Worm (Caenorhabditis elegans): ENCODE results near the gene ndub-3.

Gene ndub-3

DNA sequence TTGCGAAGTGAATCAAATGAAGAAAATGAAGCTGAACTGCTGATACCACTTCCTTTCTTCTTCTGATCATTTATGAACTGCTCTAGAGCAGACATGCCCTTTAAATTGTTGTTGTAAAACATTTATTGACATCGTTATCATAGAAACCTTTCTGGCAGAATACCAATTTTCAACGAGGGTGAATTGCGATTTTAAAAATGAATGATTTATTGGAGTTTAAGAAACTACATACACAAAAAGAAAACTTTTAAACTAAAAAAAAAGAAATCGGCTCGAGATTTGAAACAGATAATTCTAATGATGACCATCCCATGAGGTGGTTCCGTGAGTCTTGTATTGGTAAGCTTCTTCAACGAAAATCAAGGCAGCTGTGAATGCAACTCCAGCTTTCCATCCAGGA is 641 bp downstream of the ndub-3 start, which contains the start of gene sftd-3:
Gene sftd-3 (minus strand): TSS at position 101 of the 400 bp plus-strand sequence.
- TF ChIP-seq T22C8.4 (GFP tag; IDR thresholded peaks at IDR 0.05): no peak
- TF ChIP-seq klf-2 (GFP tag; conservative IDR thresholded peaks at IDR 0.05): no peak
- no peak for TF ChIP-seq med-1 (GFP tag; optimal IDR thresholded peaks at IDR 0.05; ENCODE audit: insufficient read depth)
- TF ChIP-seq tab-1 (GFP tag; IDR thresholded peaks at IDR 0.05): no peak
- TF ChIP-seq ztf-23 (GFP tag; IDR thresholded peaks at IDR 0.05): no peak

DNA sequence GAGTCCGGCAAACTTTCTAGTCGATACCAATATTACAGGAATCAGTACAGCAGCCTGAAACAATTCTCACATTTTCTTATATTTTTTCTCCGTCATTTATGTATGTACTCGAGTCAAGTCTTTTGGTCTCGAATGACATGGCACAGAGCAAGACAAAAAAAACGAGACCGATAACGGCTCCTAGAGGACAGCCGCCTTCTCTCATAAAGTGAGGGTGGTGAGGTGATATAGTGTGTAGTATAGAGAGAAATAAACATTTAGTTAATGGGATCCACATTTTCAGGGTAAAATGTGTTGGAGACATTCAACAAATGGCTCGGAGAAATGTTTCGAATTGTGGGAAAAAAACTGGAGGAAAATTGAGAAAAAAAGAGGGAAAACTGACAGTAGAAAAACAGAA is 2.5 kb downstream of the ndub-3 start:
- TF ChIP-seq ztf-23 (GFP tag; IDR thresholded peaks at IDR 0.05): no peak
- no peak for TF ChIP-seq ref-1 (GFP tag; conservative IDR thresholded peaks at IDR 0.05)
- TF ChIP-seq med-1 (GFP tag; optimal IDR thresholded peaks at IDR 0.05; ENCODE audit: insufficient read depth): no peak
- no peak for TF ChIP-seq flt-1 (GFP tag; IDR thresholded peaks at IDR 0.05)
- no peak for TF ChIP-seq T22C8.4 (GFP tag; IDR thresholded peaks at IDR 0.05)
- no peak for TF ChIP-seq klf-2 (GFP tag; conservative IDR thresholded peaks at IDR 0.05)
- no peak for TF ChIP-seq cog-1 (tag; optimal IDR thresholded peaks at IDR 0.05)
- no peak for TF ChIP-seq tab-1 (GFP tag; IDR thresholded peaks at IDR 0.05)
- TF ChIP-seq ztf-29 (GFP tag; IDR thresholded peaks at IDR 0.05): no peak

DNA sequence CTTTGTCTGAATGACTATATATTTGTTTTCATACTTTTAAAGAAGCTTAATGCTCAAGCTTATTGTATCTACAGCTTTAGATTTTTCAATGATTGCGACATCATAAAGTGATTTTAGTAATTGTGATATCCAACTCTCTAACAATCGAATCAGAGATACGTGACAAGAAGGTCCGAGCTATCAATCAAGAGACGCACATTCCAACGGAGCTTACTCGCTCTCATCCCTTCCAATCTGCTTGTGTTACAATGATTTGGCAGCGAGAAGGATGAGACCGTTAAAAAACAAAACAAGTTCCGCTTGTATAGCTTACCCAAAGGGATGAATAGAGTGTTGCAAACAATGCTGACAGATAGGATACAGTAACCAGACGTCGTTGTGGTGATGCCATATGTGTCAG is 3.2 kb downstream of the ndub-3 start:
- TF ChIP-seq ztf-29 (GFP tag; IDR thresholded peaks at IDR 0.05): no peak
- no peak for TF ChIP-seq ref-1 (GFP tag; conservative IDR thresholded peaks at IDR 0.05)
- no peak for TF ChIP-seq klf-2 (GFP tag; conservative IDR thresholded peaks at IDR 0.05)
- TF ChIP-seq med-1 (GFP tag; optimal IDR thresholded peaks at IDR 0.05; ENCODE audit: insufficient read depth): no peak
- TF ChIP-seq flt-1 (GFP tag; IDR thresholded peaks at IDR 0.05): no peak
- TF ChIP-seq cog-1 (tag; optimal IDR thresholded peaks at IDR 0.05): no peak
- no peak for TF ChIP-seq tab-1 (GFP tag; IDR thresholded peaks at IDR 0.05)

DNA sequence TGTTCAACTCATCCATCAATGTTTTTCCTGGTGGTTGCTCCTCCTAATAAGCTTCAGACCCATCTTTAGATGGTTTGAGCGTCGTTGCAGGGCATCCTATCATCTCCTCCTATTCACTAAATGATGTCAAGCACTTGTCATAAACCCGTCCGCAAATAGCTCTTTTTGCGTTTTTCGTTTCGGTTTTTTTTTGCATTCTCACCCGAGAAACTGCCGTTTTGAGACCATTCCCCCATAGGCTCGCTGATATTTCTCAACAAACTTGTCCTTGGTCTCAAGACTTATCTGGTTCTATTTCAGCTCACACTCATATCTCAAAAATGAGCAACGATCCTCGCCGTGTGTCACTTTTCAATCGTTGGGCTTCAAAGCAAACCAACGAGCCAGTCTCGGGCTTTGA is 4.3 kb downstream of the ndub-3 start, which contains the start of gene cal-2:
Gene cal-2 (plus strand): TSS at position 301 of the 400 bp plus-strand sequence.
- no peak for TF ChIP-seq T22C8.4 (GFP tag; IDR thresholded peaks at IDR 0.05)
- TF ChIP-seq ztf-23 (GFP tag; IDR thresholded peaks at IDR 0.05): no peak
- no peak for TF ChIP-seq ref-1 (GFP tag; conservative IDR thresholded peaks at IDR 0.05)
- TF ChIP-seq cog-1 (tag; optimal IDR thresholded peaks at IDR 0.05): no peak
- TF ChIP-seq flt-1 (GFP tag; IDR thresholded peaks at IDR 0.05): no peak
- TF ChIP-seq tab-1 (GFP tag; IDR thresholded peaks at IDR 0.05): no peak

DNA sequence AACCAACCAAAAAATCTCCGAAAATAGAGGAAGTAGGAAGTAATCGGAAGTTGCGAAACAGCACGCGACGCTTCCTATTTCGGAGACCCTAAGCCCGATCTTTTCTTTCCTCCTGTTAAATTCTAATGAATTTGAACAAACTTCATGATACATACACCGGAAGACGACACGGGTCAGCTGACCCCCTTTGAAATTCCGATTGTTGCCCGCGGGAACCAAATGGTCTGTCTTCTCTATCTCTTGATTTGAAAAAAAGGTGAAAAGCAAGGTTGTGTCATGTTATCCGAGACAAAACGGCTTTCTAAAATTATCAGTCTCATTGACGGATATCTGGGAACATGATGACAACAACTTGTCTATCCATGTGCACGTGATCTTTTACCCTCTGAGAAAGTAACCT is 5.6 kb downstream of the ndub-3 start:
- TF ChIP-seq flt-1 (GFP tag; IDR thresholded peaks at IDR 0.05): no peak
- no peak for TF ChIP-seq klf-2 (GFP tag; conservative IDR thresholded peaks at IDR 0.05)
- TF ChIP-seq T22C8.4 (GFP tag; IDR thresholded peaks at IDR 0.05): no peak
- TF ChIP-seq ztf-23 (GFP tag; IDR thresholded peaks at IDR 0.05): no peak
- TF ChIP-seq ref-1 (GFP tag; conservative IDR thresholded peaks at IDR 0.05): no peak

DNA sequence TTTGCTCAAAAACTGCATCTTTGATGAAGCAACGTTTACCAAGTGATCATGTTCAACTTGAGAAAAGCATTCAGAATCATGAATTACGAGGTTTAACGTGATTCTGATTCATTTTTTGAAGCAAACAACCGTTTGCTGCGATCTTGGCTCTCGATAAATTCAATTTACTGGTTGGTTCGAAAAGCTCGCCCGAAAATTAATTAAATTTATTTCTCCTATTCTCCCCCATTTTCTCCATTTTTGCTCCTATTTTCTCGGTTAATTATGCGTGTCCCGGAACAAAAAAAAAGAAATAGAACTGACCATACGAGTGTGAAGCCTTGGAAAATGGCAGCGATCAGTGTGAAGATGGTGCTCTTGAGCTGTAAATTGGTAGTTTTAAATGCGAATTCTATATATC is 7.8 kb downstream of the ndub-3 start:
- no peak for TF ChIP-seq med-1 (GFP tag; optimal IDR thresholded peaks at IDR 0.05; ENCODE audit: insufficient read depth)
- TF ChIP-seq klf-2 (GFP tag; conservative IDR thresholded peaks at IDR 0.05): no peak
- no peak for TF ChIP-seq ztf-23 (GFP tag; IDR thresholded peaks at IDR 0.05)
- no peak for TF ChIP-seq flt-1 (GFP tag; IDR thresholded peaks at IDR 0.05)
- no peak for TF ChIP-seq tab-1 (GFP tag; IDR thresholded peaks at IDR 0.05)
- TF ChIP-seq T22C8.4 (GFP tag; IDR thresholded peaks at IDR 0.05): no peak
- no peak for TF ChIP-seq cog-1 (tag; optimal IDR thresholded peaks at IDR 0.05)
- no peak for TF ChIP-seq ref-1 (GFP tag; conservative IDR thresholded peaks at IDR 0.05)
- no peak for TF ChIP-seq ztf-29 (GFP tag; IDR thresholded peaks at IDR 0.05)

DNA sequence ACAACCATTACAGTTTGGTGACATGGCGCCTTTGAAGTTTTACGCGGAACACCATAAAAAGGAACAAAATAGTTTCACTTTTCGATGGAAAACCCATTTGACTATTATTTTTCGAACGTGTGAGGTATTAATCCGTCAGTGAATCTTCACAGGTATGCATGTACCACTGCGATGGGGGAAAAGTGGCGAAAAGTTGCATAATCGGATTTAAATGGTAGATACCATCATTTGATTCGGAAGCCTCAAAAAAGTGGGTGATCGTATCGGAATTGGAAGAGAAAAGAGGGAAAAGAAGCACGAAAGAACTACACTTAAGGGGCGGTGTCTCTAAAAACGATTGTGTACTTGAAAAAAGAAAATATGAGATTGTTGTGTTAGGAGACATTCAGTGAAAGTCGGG is 11.0 kb downstream of the ndub-3 start:
- TF ChIP-seq med-1 (GFP tag; optimal IDR thresholded peaks at IDR 0.05; ENCODE audit: insufficient read depth): no peak
- no peak for TF ChIP-seq klf-2 (GFP tag; conservative IDR thresholded peaks at IDR 0.05)
- no peak for TF ChIP-seq ref-1 (GFP tag; conservative IDR thresholded peaks at IDR 0.05)
- no peak for TF ChIP-seq ztf-29 (GFP tag; IDR thresholded peaks at IDR 0.05)
- no peak for TF ChIP-seq T22C8.4 (GFP tag; IDR thresholded peaks at IDR 0.05)
- no peak for TF ChIP-seq ztf-23 (GFP tag; IDR thresholded peaks at IDR 0.05)
- no peak for TF ChIP-seq tab-1 (GFP tag; IDR thresholded peaks at IDR 0.05)

DNA sequence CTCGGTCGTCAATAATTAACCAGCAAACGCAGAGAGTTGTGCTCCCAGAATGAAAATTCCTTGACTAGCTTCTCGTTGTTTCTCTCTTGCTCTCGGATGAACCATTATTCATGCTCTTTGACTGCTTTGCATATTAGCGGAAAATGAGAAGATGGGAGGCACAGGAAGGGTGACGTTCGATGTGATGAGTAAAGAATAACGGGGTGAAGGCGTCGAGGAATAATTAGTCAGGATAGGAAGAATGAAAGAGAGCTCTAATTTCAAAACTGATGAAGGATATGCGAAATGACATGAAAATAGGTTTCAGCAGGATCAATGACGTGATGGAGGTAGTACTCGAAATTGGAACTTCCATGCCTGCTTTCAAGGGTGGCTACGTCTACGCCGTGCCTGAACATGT is 13.4 kb downstream of the ndub-3 start:
- TF ChIP-seq klf-2 (GFP tag; conservative IDR thresholded peaks at IDR 0.05) (no peak), flt-1 (GFP tag; IDR thresholded peaks at IDR 0.05) (no peak), med-1 (GFP tag; optimal IDR thresholded peaks at IDR 0.05; ENCODE audit: insufficient read depth) (no peak), cog-1 (tag; optimal IDR thresholded peaks at IDR 0.05) (no peak), ztf-23 (GFP tag; IDR thresholded peaks at IDR 0.05) (no peak), T22C8.4 (GFP tag; IDR thresholded peaks at IDR 0.05) (no peak), tab-1 (GFP tag; IDR thresholded peaks at IDR 0.05) (no peak), ref-1 (GFP tag; conservative IDR thresholded peaks at IDR 0.05) (no peak), ztf-29 (GFP tag; IDR thresholded peaks at IDR 0.05) (no peak)

DNA sequence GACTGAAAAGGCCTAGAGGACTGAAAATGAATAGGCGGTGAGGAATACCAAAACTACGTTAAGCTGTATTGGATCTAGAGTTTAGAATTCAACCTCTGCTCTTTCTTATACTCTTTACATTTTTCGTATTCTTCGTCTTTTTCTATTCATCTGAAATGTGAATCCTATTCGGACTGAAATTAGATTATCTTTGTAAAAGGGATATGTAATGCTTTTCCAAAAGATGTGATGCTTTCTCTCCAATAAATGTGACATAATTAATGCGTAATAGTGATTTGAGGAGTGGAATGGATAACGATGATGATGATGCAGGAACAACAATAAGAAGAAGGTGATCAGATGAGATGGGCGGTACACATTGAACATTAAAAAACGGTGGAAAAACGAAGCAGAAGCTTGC is 16.1 kb downstream of the ndub-3 start:
- TF ChIP-seq med-1 (GFP tag; optimal IDR thresholded peaks at IDR 0.05; ENCODE audit: insufficient read depth) (no peak), flt-1 (GFP tag; IDR thresholded peaks at IDR 0.05) (no peak), klf-2 (GFP tag; conservative IDR thresholded peaks at IDR 0.05) (no peak), T22C8.4 (GFP tag; IDR thresholded peaks at IDR 0.05) (no peak), tab-1 (GFP tag; IDR thresholded peaks at IDR 0.05) (no peak), ztf-29 (GFP tag; IDR thresholded peaks at IDR 0.05) (no peak), cog-1 (tag; optimal IDR thresholded peaks at IDR 0.05) (no peak), ztf-23 (GFP tag; IDR thresholded peaks at IDR 0.05) (no peak), ref-1 (GFP tag; conservative IDR thresholded peaks at IDR 0.05) (no peak)

DNA sequence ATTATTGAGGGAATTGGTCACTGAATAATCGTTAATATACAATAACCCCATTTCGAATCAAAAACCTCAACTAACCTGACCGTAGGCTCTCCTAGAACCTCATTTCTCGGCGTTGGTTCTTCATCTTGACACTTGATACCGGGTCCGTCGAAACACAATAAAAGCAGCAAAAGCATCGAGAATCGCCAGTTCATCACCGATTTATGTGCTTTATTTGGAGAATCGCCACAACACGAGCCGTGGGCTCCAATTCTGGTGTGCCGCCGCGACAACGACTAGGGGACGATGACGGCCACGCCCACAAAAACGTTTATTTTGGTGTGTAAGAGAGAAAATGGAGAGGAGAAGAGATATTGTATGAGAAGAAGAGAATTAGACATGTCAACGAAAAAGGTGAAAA is 17.3 kb downstream of the ndub-3 start, which contains the start of gene cutl-15:
Gene cutl-15 (minus strand): TSS at position 298 of the 400 bp plus-strand sequence.
- TF ChIP-seq med-1 (GFP tag; optimal IDR thresholded peaks at IDR 0.05; ENCODE audit: insufficient read depth): no peak
- no peak for TF ChIP-seq T22C8.4 (GFP tag; IDR thresholded peaks at IDR 0.05)
- no peak for TF ChIP-seq klf-2 (GFP tag; conservative IDR thresholded peaks at IDR 0.05)
- TF ChIP-seq ref-1 (GFP tag; conservative IDR thresholded peaks at IDR 0.05): no peak

All from whole organism, midembryonic.